Fruit fly (Drosophila melanogaster) whole organism, prepupa: ENCODE data around the gene Mst85C.

ENCODE experiments used
- CG10631 ChIP-seq: fragments of 200-800 bp; sonication (Bioruptor generic); optimal IDR thresholded peaks from 2 replicates; lab custom pipeline; 2016; ENCODE audit warnings: missing biosample characterization, missing genetic modification characterization
- CG11294 ChIP-seq: fragments of 200-800 bp; sonication (Bioruptor generic); IDR thresholded peaks from 2 replicates; pipeline ENCODE4 v1.3.6; 2022; ENCODE audit warnings: missing biosample characterization, missing genetic modification characterization
- CG11762 ChIP-seq: fragments of 200-800 bp; sonication (Bioruptor generic); optimal IDR thresholded peaks from 3 replicates; lab custom pipeline; 2016; ENCODE audit warnings: missing biosample characterization, missing genetic modification characterization; ENCODE audit not compliant: insufficient read depth
- CG11902 ChIP-seq: fragments of 200-800 bp; sonication (Bioruptor generic); optimal IDR thresholded peaks from 3 replicates; lab custom pipeline; 2016; ENCODE audit warnings: missing biosample characterization, missing genetic modification characterization
- CG15336 ChIP-seq: fragments of 200-800 bp; sonication (Bioruptor generic); IDR thresholded peaks from 2 replicates; pipeline ENCODE4 v1.3.6; 2022; ENCODE audit warnings: missing biosample characterization, missing genetic modification characterization
- CG1621 ChIP-seq: fragments of 200-800 bp; sonication (Bioruptor generic); optimal IDR thresholded peaks from 3 replicates; lab custom pipeline; 2018; ENCODE audit warnings: missing biosample characterization, mild to moderate bottlenecking, missing genetic modification characterization
- CG16779 ChIP-seq: fragments of 200-800 bp; sonication (Bioruptor generic); optimal IDR thresholded peaks from 3 replicates; lab custom pipeline; 2017; ENCODE audit warnings: missing biosample characterization, mild to moderate bottlenecking, missing genetic modification characterization
- CG3032 ChIP-seq: fragments of 200-800 bp; optimal IDR thresholded peaks from 2 replicates; lab custom pipeline; 2019; ENCODE audit warnings: missing biosample characterization, mild to moderate bottlenecking, missing genetic modification characterization, moderate library complexity
- CG31627 ChIP-seq: fragments of 200-800 bp; sonication (Bioruptor generic); optimal IDR thresholded peaks from 3 replicates; lab custom pipeline; 2016; ENCODE audit warnings: missing biosample characterization, missing genetic modification characterization
- CG32006 ChIP-seq: fragments of 200-800 bp; sonication (Bioruptor generic); optimal IDR thresholded peaks from 3 replicates; lab custom pipeline; 2017; ENCODE audit warnings: missing biosample characterization, mild to moderate bottlenecking, missing genetic modification characterization
- CG4318 ChIP-seq: fragments of 200-800 bp; sonication (Bioruptor generic); optimal IDR thresholded peaks from 3 replicates; lab custom pipeline; 2017; ENCODE audit warnings: missing biosample characterization, mild to moderate bottlenecking, missing genetic modification characterization
- CG6276 ChIP-seq: fragments of 200-800 bp; sonication (Bioruptor generic); optimal IDR thresholded peaks from 2 replicates; lab custom pipeline; 2017; ENCODE audit warnings: missing biosample characterization, mild to moderate bottlenecking, missing genetic modification characterization
- CG6792 ChIP-seq: fragments of 200-800 bp; sonication (Bioruptor generic); optimal IDR thresholded peaks from 3 replicates; lab custom pipeline; 2016; ENCODE audit warnings: missing biosample characterization, missing genetic modification characterization
- CG6808 ChIP-seq: fragments of 200-800 bp; sonication (Bioruptor generic); optimal IDR thresholded peaks from 3 replicates; lab custom pipeline; 2017; ENCODE audit warnings: missing biosample characterization, missing genetic modification characterization, mild to moderate bottlenecking, moderate library complexity, missing genetic modification reagents
- CG6854 ChIP-seq: fragments of 200-800 bp; sonication (Bioruptor generic); optimal IDR thresholded peaks from 2 replicates; lab custom pipeline; 2017; ENCODE audit warnings: missing biosample characterization, mild to moderate bottlenecking, missing genetic modification characterization
- CG7368 ChIP-seq: fragments of 200-800 bp; sonication (Bioruptor generic); optimal IDR thresholded peaks from 3 replicates; lab custom pipeline; 2016; ENCODE audit warnings: missing biosample characterization, missing genetic modification characterization
- CG8119 ChIP-seq: fragments of 200-800 bp; sonication (Bioruptor generic); IDR thresholded peaks from 3 replicates; pipeline ENCODE4 v1.3.6; 2022; ENCODE audit warnings: missing biosample characterization, missing genetic modification characterization
- CG8319 ChIP-seq: fragments of 200-800 bp; sonication (Bioruptor generic); optimal IDR thresholded peaks from 3 replicates; lab custom pipeline; 2016; ENCODE audit warnings: missing biosample characterization, missing genetic modification characterization
- CG8632 ChIP-seq: fragments of 200-800 bp; sonication (Bioruptor generic); optimal IDR thresholded peaks from 3 replicates; lab custom pipeline; 2016; ENCODE audit warnings: missing biosample characterization, missing genetic modification characterization
- Eip75B ChIP-seq: fragments of 200-800 bp; sonication (Bioruptor generic); optimal IDR thresholded peaks from 3 replicates; lab custom pipeline; 2016; ENCODE audit warnings: missing biosample characterization, missing genetic modification characterization
- Eip78C ChIP-seq: fragments of 200-800 bp; sonication (Bioruptor generic); peaks from one replicate; lab custom pipeline; 2016; ENCODE audit warnings: missing biosample characterization, missing genetic modification characterization
- Eip93F ChIP-seq: fragments of 200-800 bp; sonication (Bioruptor generic); optimal IDR thresholded peaks from 2 replicates; lab custom pipeline; 2016; ENCODE audit warnings: missing biosample characterization, mild to moderate bottlenecking, missing genetic modification characterization
- Ets96B ChIP-seq: fragments of 200-800 bp; optimal IDR thresholded peaks from 2 replicates; lab custom pipeline; 2019; ENCODE audit warnings: missing biosample characterization, mild to moderate bottlenecking, missing genetic modification characterization, moderate library complexity
- Hr38 ChIP-seq: sonication (Bioruptor generic); optimal IDR thresholded peaks from 2 replicates; lab custom pipeline; 2016; ENCODE audit warnings: missing biosample characterization, missing genetic modification characterization
- Lpt ChIP-seq: fragments of 200-800 bp; sonication (Bioruptor generic); optimal IDR thresholded peaks from 3 replicates; lab custom pipeline; 2016; ENCODE audit warnings: missing biosample characterization, missing genetic modification characterization
- Met ChIP-seq: fragments of 200-800 bp; sonication (Bioruptor generic); optimal IDR thresholded peaks from 3 replicates; lab custom pipeline; 2016; ENCODE audit warnings: missing biosample characterization, missing genetic modification characterization
- Smox ChIP-seq: fragments of 200-800 bp; sonication (Bioruptor generic); optimal IDR thresholded peaks from 3 replicates; lab custom pipeline; 2016; ENCODE audit warnings: missing biosample characterization, missing genetic modification characterization
- Sox102F ChIP-seq: fragments of 200-800 bp; sonication (Bioruptor generic); optimal IDR thresholded peaks from 2 replicates; lab custom pipeline; 2016; ENCODE audit warnings: missing biosample characterization, mild to moderate bottlenecking, missing genetic modification characterization
- Sox14 ChIP-seq: fragments of 200-800 bp; sonication (Bioruptor generic); optimal IDR thresholded peaks from 3 replicates; lab custom pipeline; 2016; ENCODE audit warnings: missing biosample characterization, missing genetic modification characterization
- Sox15 ChIP-seq: fragments of 200-800 bp; sonication (Bioruptor generic); optimal IDR thresholded peaks from 3 replicates; lab custom pipeline; 2016; ENCODE audit warnings: missing biosample characterization, missing genetic modification characterization
- achi ChIP-seq: fragments of 200-800 bp; sonication (Bioruptor generic); optimal IDR thresholded peaks from 3 replicates; lab custom pipeline; 2016; ENCODE audit warnings: missing biosample characterization, missing genetic modification characterization
- acj6 ChIP-seq: fragments of 200-800 bp; sonication (Bioruptor generic); optimal IDR thresholded peaks from 3 replicates; lab custom pipeline; 2016; ENCODE audit warnings: missing biosample characterization, missing genetic modification characterization
- cyc ChIP-seq: fragments of 200-800 bp; sonication (Bioruptor generic); optimal IDR thresholded peaks from 3 replicates; lab custom pipeline; 2016; ENCODE audit warnings: missing biosample characterization, missing genetic modification characterization
- dac ChIP-seq: fragments of 200-800 bp; sonication (Bioruptor generic); optimal IDR thresholded peaks from 2 replicates; lab custom pipeline; 2017; ENCODE audit warnings: missing biosample characterization, mild to moderate bottlenecking, missing genetic modification characterization
- esn ChIP-seq: fragments of 200-800 bp; sonication (Bioruptor generic); optimal IDR thresholded peaks from 2 replicates; lab custom pipeline; 2016; ENCODE audit warnings: missing biosample characterization, mild to moderate bottlenecking, missing genetic modification characterization, moderate library complexity
- fd85E ChIP-seq: fragments of 200-800 bp; sonication (Bioruptor generic); optimal IDR thresholded peaks from 3 replicates; lab custom pipeline; 2016; ENCODE audit warnings: missing biosample characterization, missing genetic modification characterization
- fkh ChIP-seq: fragments of 200-800 bp; sonication (Bioruptor generic); optimal IDR thresholded peaks from 3 replicates; lab custom pipeline; 2017; ENCODE audit warnings: missing biosample characterization, mild to moderate bottlenecking, missing genetic modification characterization, moderate library complexity
- lz ChIP-seq: fragments of 200-800 bp; sonication (Bioruptor generic); optimal IDR thresholded peaks from 3 replicates; lab custom pipeline; 2016; ENCODE audit warnings: missing biosample characterization, missing genetic modification characterization
- net ChIP-seq: fragments of 200-800 bp; sonication (Bioruptor generic); optimal IDR thresholded peaks from 3 replicates; lab custom pipeline; 2016; ENCODE audit warnings: missing biosample characterization, missing genetic modification characterization
- salr ChIP-seq, 2 experiments: fragments of 200-800 bp; sonication (Bioruptor generic); optimal IDR thresholded peaks; 3 replicates each; lab custom pipeline; 2016 to 2018; ENCODE audit warnings: missing biosample characterization in 2 of 2, missing genetic modification characterization in 2 of 2, mild to moderate bottlenecking in 1 of 2
- spab ChIP-seq: fragments of 200-800 bp; sonication (Bioruptor generic); optimal IDR thresholded peaks from 2 replicates; lab custom pipeline; 2017; ENCODE audit warnings: missing biosample characterization, mild to moderate bottlenecking, missing genetic modification characterization, missing genetic modification reagents
- ss ChIP-seq, 2 experiments: fragments of 200-800 bp; sonication (Bioruptor generic); optimal IDR thresholded peaks; 2 replicates in 1 of 2; 3 replicates in 1 of 2; lab custom pipeline; 2017 to 2018; ENCODE audit warnings: mild to moderate bottlenecking in 2 of 2, missing biosample characterization in 2 of 2, missing genetic modification characterization in 2 of 2, moderate library complexity in 1 of 2
- topi ChIP-seq: fragments of 200-800 bp; sonication (Bioruptor generic); optimal IDR thresholded peaks from 3 replicates; lab custom pipeline; 2016; ENCODE audit warnings: missing biosample characterization, missing genetic modification characterization
- vri ChIP-seq: fragments of 200-800 bp; sonication (Bioruptor generic); optimal IDR thresholded peaks from 3 replicates; lab custom pipeline; 2016; ENCODE audit warnings: missing biosample characterization, mild to moderate bottlenecking, missing genetic modification characterization

Gene Mst85C

DNA sequence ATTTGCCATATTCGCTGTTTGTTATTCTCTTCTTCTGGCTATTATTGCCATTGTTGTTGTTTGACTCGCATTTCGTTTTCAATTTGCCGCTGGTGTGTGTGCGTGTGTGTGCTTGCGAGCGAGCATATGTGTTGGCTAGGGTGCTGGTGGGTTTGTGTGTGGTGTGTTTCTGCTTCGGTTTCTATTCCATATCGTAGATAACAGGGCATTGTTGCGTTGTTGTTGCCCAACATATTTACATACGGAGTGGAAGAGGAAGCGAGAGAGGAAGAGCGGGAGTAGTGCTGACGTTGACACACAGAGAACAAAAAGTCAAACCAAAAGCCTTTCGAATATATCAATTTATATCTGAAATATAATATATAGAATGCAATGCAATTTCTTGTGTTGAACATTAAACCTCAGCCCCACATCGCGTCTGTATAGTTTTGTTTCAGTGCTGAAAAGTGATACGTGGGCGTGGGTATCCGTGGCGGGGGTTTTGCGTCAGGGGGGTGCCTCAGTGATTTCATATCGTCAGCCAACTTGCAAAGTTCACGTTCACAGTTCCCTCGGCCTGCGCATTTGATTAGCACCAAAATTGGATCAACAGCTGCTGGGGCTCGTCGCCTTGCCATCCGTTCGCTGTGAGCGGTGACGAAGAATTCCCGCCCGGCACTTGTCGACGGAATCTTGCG, 6.1 kb downstream of the Mst85C start (continued):
- no peak for TF ChIP-seq CG11902
- no peak for TF ChIP-seq CG31627
- peak; percentile 75 for TF ChIP-seq CG32006 (GFP tag; lab: Kevin White, UChicago)
- TF ChIP-seq salr (GFP tag; optimal IDR thresholded peaks at IDR 0.05; lab: Kevin White, UChicago), result peak in 1 of 2 experiments; percentile 46
- peak; percentile 18 for TF ChIP-seq topi (GFP tag; lab: Kevin White, UChicago)
- peak; percentile 29 for TF ChIP-seq Met (GFP tag; lab: Kevin White, UChicago)
- TF ChIP-seq CG6792, result no peak
- peak; percentile 32 for TF ChIP-seq CG3032
- TF ChIP-seq achi, result peak; percentile 60
- no peak for TF ChIP-seq CG16779 (tag; lab: Kevin White, UChicago)
- TF ChIP-seq Sox102F (GFP tag; lab: Kevin White, UChicago), result no peak
- TF ChIP-seq lz (GFP tag; lab: Kevin White, UChicago), result no peak
- TF ChIP-seq fkh (GFP tag; lab: Kevin White, UChicago), result peak; percentile 98
- no peak for TF ChIP-seq fd85E (GFP tag; lab: Kevin White, UChicago)
- TF ChIP-seq vri (GFP tag; lab: Kevin White, UChicago), result peak; percentile 12
- TF ChIP-seq CG4318, result peak; percentile 42
- peak; percentile 29 for TF ChIP-seq Ets96B (tag; lab: Kevin White, UChicago)
- no peak for TF ChIP-seq CG11294
- TF ChIP-seq acj6 (GFP tag; lab: Kevin White, UChicago), result peak; percentile 57

DNA sequence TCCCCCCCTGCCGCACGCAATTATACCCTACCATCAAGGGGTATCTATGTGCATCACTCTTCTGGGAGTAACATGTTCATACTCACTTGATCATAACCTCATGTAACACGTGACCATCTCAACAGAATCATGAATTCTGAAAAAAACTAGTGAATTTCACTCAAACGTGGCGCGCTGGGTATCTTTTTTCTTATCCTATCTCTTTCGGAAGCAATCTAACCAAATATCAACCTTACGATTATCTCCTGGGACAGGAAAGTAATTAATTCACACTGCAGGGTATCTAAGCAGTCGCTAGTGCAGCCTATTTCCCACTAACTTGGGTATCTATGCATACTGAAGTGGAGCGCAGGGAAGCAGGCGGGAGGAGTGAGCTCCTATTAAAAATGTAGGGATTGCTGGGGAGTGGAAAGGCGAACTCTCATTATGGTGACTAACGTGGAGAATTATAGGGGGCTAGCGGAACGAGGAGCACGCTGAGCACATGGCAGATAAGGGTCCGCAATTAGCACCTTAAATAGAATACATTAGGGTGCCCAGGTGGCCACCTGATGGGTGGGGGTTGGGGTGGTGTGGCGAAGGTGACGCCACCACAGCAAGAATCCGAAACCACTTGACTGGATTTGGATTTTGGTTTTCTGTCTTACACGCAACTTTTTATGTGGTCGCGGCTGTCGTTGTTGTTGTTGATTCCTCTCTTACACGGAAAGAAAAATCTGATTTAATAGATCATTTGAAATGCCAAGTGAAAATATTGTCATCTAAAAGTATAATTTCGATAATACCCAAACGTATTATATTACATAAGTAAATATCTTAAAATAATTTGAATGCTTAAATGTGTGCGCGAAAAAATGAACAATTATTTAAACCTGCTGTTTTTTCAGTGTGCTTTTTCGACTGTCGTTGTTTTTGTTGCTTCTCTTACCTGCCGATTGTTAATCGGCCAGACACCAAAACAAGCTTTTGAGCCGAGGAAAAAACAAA, 7.0 kb downstream of the Mst85C start:
- peak; percentile 90 for TF ChIP-seq acj6 (GFP tag; lab: Kevin White, UChicago)
- TF ChIP-seq net, result peak; percentile 87
- TF ChIP-seq salr (GFP tag; optimal IDR thresholded peaks at IDR 0.05; lab: Kevin White, UChicago), result peak; percentile 47 to 79
- peak; percentile 93 for TF ChIP-seq Met (GFP tag; lab: Kevin White, UChicago)
- TF ChIP-seq CG8319, result peak; percentile 68
- peak; percentile 99 for TF ChIP-seq Eip78C
- peak; percentile 84 for TF ChIP-seq Sox14
- TF ChIP-seq CG32006 (GFP tag; lab: Kevin White, UChicago), result peak; percentile 87
- peak; percentile 82 for TF ChIP-seq CG6854 (GFP tag; lab: Kevin White, UChicago)
- peak; percentile 90 for TF ChIP-seq CG3032
- TF ChIP-seq ss (GFP tag; optimal IDR thresholded peaks at IDR 0.05; lab: Kevin White, UChicago), result peak; percentile 84 to 87
- peak; percentile 86 for TF ChIP-seq CG6792
- TF ChIP-seq esn (GFP tag; lab: Kevin White, UChicago), result peak; percentile 94
- TF ChIP-seq CG7368 (GFP tag; lab: Kevin White, UChicago), result peak; percentile 79
- peak; percentile 69 for TF ChIP-seq fd85E (GFP tag; lab: Kevin White, UChicago)
- peak; percentile 89 for TF ChIP-seq Eip93F (GFP tag; lab: Kevin White, UChicago)
- peak; percentile 29 for TF ChIP-seq fkh (GFP tag; lab: Kevin White, UChicago)
- TF ChIP-seq dac (GFP tag; lab: Kevin White, UChicago), result peak; percentile 58
- peak; percentile 86 for TF ChIP-seq Eip75B (GFP tag; lab: Kevin White, UChicago)
- peak; percentile 89 for TF ChIP-seq CG31627
- no peak for TF ChIP-seq Hr38
- no peak for TF ChIP-seq CG8119 (GFP tag; lab: Robert Waterston, UW)
- TF ChIP-seq CG6808 (GFP tag; lab: Kevin White, UChicago), result peak; percentile 89
- TF ChIP-seq cyc (GFP tag; lab: Kevin White, UChicago), result peak; percentile 90
- TF ChIP-seq CG8632 (GFP tag; lab: Kevin White, UChicago), result peak; percentile 90
- TF ChIP-seq Smox (GFP tag; lab: Kevin White, UChicago), result peak; percentile 93
- TF ChIP-seq Sox15 (GFP tag; lab: Kevin White, UChicago), result peak; percentile 80
- peak; percentile 66 for TF ChIP-seq Lpt (GFP tag; lab: Kevin White, UChicago)
- peak; percentile 89 for TF ChIP-seq CG6276 (GFP tag; lab: Kevin White, UChicago)
- peak; percentile 54 for TF ChIP-seq CG1621 (tag; lab: Kevin White, UChicago)
- TF ChIP-seq Sox102F (GFP tag; lab: Kevin White, UChicago), result peak; percentile 90
- TF ChIP-seq CG10631 (GFP tag; lab: Kevin White, UChicago), result peak; percentile 88
- peak; percentile 89 for TF ChIP-seq Ets96B (tag; lab: Kevin White, UChicago)
- peak; percentile 77 for TF ChIP-seq CG4318
- TF ChIP-seq spab (GFP tag; lab: Kevin White, UChicago), result peak; percentile 83
- TF ChIP-seq lz (GFP tag; lab: Kevin White, UChicago), result peak; percentile 90
- no peak for TF ChIP-seq CG15336 (GFP tag; lab: Robert Waterston, UW)
- TF ChIP-seq CG11762 (GFP tag; lab: Kevin White, UChicago), result peak; percentile 80
